Fruit fly (Drosophila melanogaster) whole organism, adult: ENCODE results near the gene SmD1.

Experiments
- CG12768 ChIP-seq: fragments of 200-800 bp; sonication (Bioruptor generic); optimal IDR thresholded peaks from 2 replicates; lab custom pipeline; 2017; ENCODE audit warnings: missing biosample characterization, missing genetic modification characterization, mild to moderate bottlenecking, moderate library complexity, missing genetic modification reagents
- CG1620 ChIP-seq: fragments of 200-800 bp; sonication (Bioruptor generic); optimal IDR thresholded peaks from 2 replicates; lab custom pipeline; 2016; ENCODE audit warnings: missing biosample characterization, missing genetic modification characterization
- CG33017 ChIP-seq: fragments of 200-800 bp; sonication (Bioruptor generic); optimal IDR thresholded peaks from 2 replicates; lab custom pipeline; 2018; ENCODE audit warnings: missing biosample characterization, mild to moderate bottlenecking, missing genetic modification characterization, moderate library complexity
- CG5204 ChIP-seq: fragments of 200-800 bp; sonication (Bioruptor generic); optimal IDR thresholded peaks from 2 replicates; lab custom pipeline; 2016; ENCODE audit warnings: missing biosample characterization, missing genetic modification characterization
- CG7045 ChIP-seq: fragments of 200-800 bp; sonication (Bioruptor generic); optimal IDR thresholded peaks from 2 replicates; lab custom pipeline; 2017; ENCODE audit warnings: missing biosample characterization, mild to moderate bottlenecking, missing genetic modification characterization
- Hr96 ChIP-seq: fragments of 200-800 bp; sonication (Bioruptor generic); optimal IDR thresholded peaks from 2 replicates; lab custom pipeline; 2016; ENCODE audit warnings: missing biosample characterization, missing genetic modification characterization
- Mnt ChIP-seq: fragments of 200-800 bp; sonication (Bioruptor generic); optimal IDR thresholded peaks from 2 replicates; lab custom pipeline; 2016; ENCODE audit warnings: missing biosample characterization, mild to moderate bottlenecking, missing genetic modification characterization
- cic ChIP-seq: fragments of 200-800 bp; sonication (Bioruptor generic); optimal IDR thresholded peaks from 2 replicates; lab custom pipeline; 2017; ENCODE audit warnings: missing biosample characterization, mild to moderate bottlenecking, missing genetic modification characterization, moderate library complexity
- kay ChIP-seq: fragments of 200-800 bp; sonication (Bioruptor generic); peaks from one replicate; lab custom pipeline; 2016; ENCODE audit warnings: missing biosample characterization, missing genetic modification characterization, borderline replicate concordance
- pad ChIP-seq: fragments of 200-800 bp; sonication (Bioruptor generic); optimal IDR thresholded peaks from 3 replicates; lab custom pipeline; 2017; ENCODE audit warnings: missing biosample characterization, missing genetic modification characterization, mild to moderate bottlenecking, moderate library complexity, missing genetic modification reagents
- tj ChIP-seq: fragments of 200-800 bp; sonication (Bioruptor generic); optimal IDR thresholded peaks from 3 replicates; lab custom pipeline; 2017; ENCODE audit warnings: missing biosample characterization, mild to moderate bottlenecking, missing genetic modification characterization, moderate library complexity
- toe ChIP-seq: fragments of 200-800 bp; sonication (Bioruptor generic); optimal IDR thresholded peaks from 2 replicates; lab custom pipeline; 2016; ENCODE audit warnings: missing biosample characterization, missing genetic modification characterization

- TF ChIP-seq CG12768 (GFP tag; lab: Kevin White, UChicago), result no peak
- TF ChIP-seq kay (GFP tag; lab: Kevin White, UChicago), result peak; percentile 97
- no peak for TF ChIP-seq CG33017 (tag; lab: Kevin White, UChicago)
- no peak for TF ChIP-seq toe (GFP tag; lab: Kevin White, UChicago)
- TF ChIP-seq CG1620 (GFP tag; lab: Kevin White, UChicago), result peak; percentile 41
- TF ChIP-seq cic (GFP tag; lab: Kevin White, UChicago), result peak; percentile 30
- no peak for TF ChIP-seq tj (GFP tag; lab: Kevin White, UChicago)
- peak; percentile 58 for TF ChIP-seq Mnt
- TF ChIP-seq CG5204, result no peak
- no peak for TF ChIP-seq pad (GFP tag; lab: Kevin White, UChicago)
- TF ChIP-seq Hr96, result no peak
- TF ChIP-seq CG7045, result no peak
These were observed 20.4 kb upstream of the SmD1 start, which contains the start of the genes CG10973 and Vps13D for dm6 chr3L:12754769-12755189.
